Worm (Caenorhabditis elegans): ENCODE measurements around the gene znf-622.
A peak's percentile ranks its signal among the peaks of the same experiment; 100 is the strongest.

znf-622 gene

DNA sequence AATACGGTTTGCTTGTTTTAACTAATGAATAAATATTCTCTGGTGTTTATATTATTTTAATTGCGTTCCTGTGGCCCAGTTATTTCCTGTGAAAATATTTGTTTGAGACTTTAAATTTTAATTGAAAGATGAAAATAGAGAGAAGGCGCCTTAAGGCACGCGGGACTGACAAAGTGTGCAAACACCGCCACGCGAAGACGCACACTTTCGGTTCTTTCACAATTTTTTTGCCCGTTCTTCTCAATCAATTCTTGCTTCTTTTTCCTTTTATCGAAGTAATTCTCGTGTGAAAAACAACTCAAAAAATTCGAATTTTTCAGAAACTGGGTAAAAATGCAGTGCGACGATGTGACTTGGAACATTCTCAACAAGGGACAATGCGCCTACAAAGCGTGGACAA is 2.3 kb upstream of the znf-622 start, which contains the start of gene C16A3.6:
C16A3.6 (plus strand) TSS at position 84 of the 400 bp plus-strand sequence.
- TF ChIP-seq blmp-1 (tag; optimal IDR thresholded peaks at IDR 0.05; ENCODE audit: insufficient read depth) (no peak), alr-1 (tag; optimal IDR thresholded peaks at IDR 0.05) (no peak), ama-1 (optimal IDR thresholded peaks at IDR 0.05) (no peak), lin-13 (GFP tag; optimal IDR thresholded peaks at IDR 0.05) (no peak), aly-2 (tag; optimal IDR thresholded peaks at IDR 0.05) (no peak), lsy-2 (tag; optimal IDR thresholded peaks at IDR 0.05) (peak; percentile 9 to 69), peb-1 (tag; optimal IDR thresholded peaks at IDR 0.05) (no peak), unc-55 (GFP tag; optimal IDR thresholded peaks at IDR 0.05) (peak; percentile 12), mbf-1 (tag; optimal IDR thresholded peaks at IDR 0.05) (no peak), nhr-23 (tag; optimal IDR thresholded peaks at IDR 0.05) (no peak), F13H6.1 (tag; optimal IDR thresholded peaks at IDR 0.05) (peak; percentile 25), gmeb-1 (tag; optimal IDR thresholded peaks at IDR 0.05) (peak; percentile 18), nhr-129 (tag; optimal IDR thresholded peaks at IDR 0.05) (no peak), elt-1 (tag; optimal IDR thresholded peaks at IDR 0.05) (no peak), zag-1 (tag; optimal IDR thresholded peaks at IDR 0.05) (no peak), nhr-25 (tag; optimal IDR thresholded peaks at IDR 0.05) (no peak)

DNA sequence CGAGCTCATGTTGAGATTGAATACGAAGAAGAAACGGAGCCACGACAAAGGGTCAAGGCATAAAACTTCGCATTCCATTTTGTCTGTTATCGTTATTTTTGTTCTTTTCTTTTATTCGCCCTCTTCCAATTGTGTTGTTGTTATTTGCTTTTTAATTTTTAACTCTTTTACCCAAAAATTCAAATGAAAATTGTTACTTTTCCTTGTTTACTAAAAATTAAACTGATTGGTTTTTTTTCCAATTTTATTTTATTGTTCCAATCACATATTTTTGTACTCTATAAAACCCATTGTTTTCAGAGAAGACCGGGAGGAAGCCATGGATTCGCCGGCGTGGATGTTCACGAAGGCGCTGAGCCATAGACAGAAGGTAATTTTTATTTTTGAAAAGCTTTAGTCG is 962 bp upstream of the znf-622 start, which contains the start of gene C16A3.5:
C16A3.5 (plus strand) TSS at position 301 of the 400 bp plus-strand sequence.
- TF ChIP-seq lin-13 (GFP tag; optimal IDR thresholded peaks at IDR 0.05) = no peak
- no peak for TF ChIP-seq gmeb-1 (tag; optimal IDR thresholded peaks at IDR 0.05)
- TF ChIP-seq sma-3 (GFP tag; optimal IDR thresholded peaks at IDR 0.05) = no peak
- no peak for TF ChIP-seq nhr-23 (tag; optimal IDR thresholded peaks at IDR 0.05)
- no peak for TF ChIP-seq nhr-12 (tag; optimal IDR thresholded peaks at IDR 0.05)
- TF ChIP-seq skn-1 (tag; optimal IDR thresholded peaks at IDR 0.05) = no peak
- TF ChIP-seq unc-62 (GFP tag; optimal IDR thresholded peaks at IDR 0.05) = no peak
- TF ChIP-seq nhr-21 (tag; optimal IDR thresholded peaks at IDR 0.05) = no peak
- TF ChIP-seq nhr-11 (tag; optimal IDR thresholded peaks at IDR 0.05) = no peak
- no peak for TF ChIP-seq snpc-4 (tag; optimal IDR thresholded peaks at IDR 0.05)
- no peak for TF ChIP-seq C34F6.9 (tag; optimal IDR thresholded peaks at IDR 0.05)
- TF ChIP-seq nhr-10 (tag; optimal IDR thresholded peaks at IDR 0.05) = no peak

DNA sequence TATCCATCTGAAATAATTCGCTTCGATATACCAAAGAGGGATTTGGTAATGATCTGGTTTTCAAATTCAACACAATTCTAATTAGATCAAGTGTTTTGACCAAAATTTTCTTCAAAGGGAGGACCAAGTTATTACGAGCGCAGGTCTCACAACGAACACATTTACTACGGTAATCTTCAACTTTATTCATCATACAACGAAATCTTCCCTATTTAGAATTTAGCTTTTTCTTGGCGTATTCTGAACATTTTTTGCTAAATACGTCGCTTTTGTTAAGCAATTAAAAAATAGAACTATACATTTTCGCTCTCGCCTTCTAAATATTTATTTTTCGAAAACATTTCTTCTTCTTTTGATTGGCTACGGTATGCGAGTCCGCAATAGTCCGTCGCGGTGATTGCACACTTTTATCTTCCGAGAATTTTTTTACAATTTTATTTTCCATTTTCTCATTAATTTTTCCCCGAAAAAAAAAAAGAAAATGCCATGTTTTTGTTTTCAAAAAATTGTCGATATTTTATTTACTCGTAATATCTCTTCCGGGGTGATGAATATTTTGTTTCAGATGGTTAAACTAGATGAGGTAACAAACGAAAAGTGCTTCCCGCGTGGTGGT is 1.7 kb downstream of the znf-622 start, which contains the start of gene let-716:
let-716 (plus strand) TSS at position 566 of the 616 bp plus-strand sequence.
- no peak for TF ChIP-seq gmeb-1 (tag; optimal IDR thresholded peaks at IDR 0.05)
- TF ChIP-seq peb-1 (tag; optimal IDR thresholded peaks at IDR 0.05) = no peak
- TF ChIP-seq nhr-12 (tag; optimal IDR thresholded peaks at IDR 0.05) = no peak
- no peak for TF ChIP-seq nhr-10 (tag; optimal IDR thresholded peaks at IDR 0.05)
- peak; percentile 6 for TF ChIP-seq fos-1 (tag; optimal IDR thresholded peaks at IDR 0.05)
- TF ChIP-seq dmd-4 (tag; optimal IDR thresholded peaks at IDR 0.05) = no peak
- no peak for TF ChIP-seq sma-9 (GFP tag; optimal IDR thresholded peaks at IDR 0.05)
- TF ChIP-seq sma-9 (tag; optimal IDR thresholded peaks at IDR 0.05) = no peak
- no peak for TF ChIP-seq nhr-237 (tag; optimal IDR thresholded peaks at IDR 0.05)
- TF ChIP-seq R02D3.7 (tag; optimal IDR thresholded peaks at IDR 0.05) = no peak
- TF ChIP-seq alr-1 (tag; optimal IDR thresholded peaks at IDR 0.05) = no peak
- no peak for TF ChIP-seq snpc-4 (tag; optimal IDR thresholded peaks at IDR 0.05)
- no peak for TF ChIP-seq mab-5 (tag; optimal IDR thresholded peaks at IDR 0.05)
- TF ChIP-seq unc-62 (GFP tag; optimal IDR thresholded peaks at IDR 0.05) = no peak
- TF ChIP-seq nhr-23 (tag; optimal IDR thresholded peaks at IDR 0.05) = no peak
- no peak for TF ChIP-seq aly-2 (tag; optimal IDR thresholded peaks at IDR 0.05)
- no peak for TF ChIP-seq sem-4 (tag; optimal IDR thresholded peaks at IDR 0.05)
- peak; percentile 5 for TF ChIP-seq crh-2 (tag; optimal IDR thresholded peaks at IDR 0.05)
- TF ChIP-seq nhr-129 (tag; optimal IDR thresholded peaks at IDR 0.05) = no peak
- no peak for TF ChIP-seq ztf-1 (GFP tag; conservative IDR thresholded peaks at IDR 0.05)
- TF ChIP-seq lsy-2 (tag; optimal IDR thresholded peaks at IDR 0.05) = peak; percentile 85 to 97
- TF ChIP-seq blmp-1 (tag; optimal IDR thresholded peaks at IDR 0.05; ENCODE audit: insufficient read depth) = no peak
- no peak for TF ChIP-seq mdl-1 (tag; optimal IDR thresholded peaks at IDR 0.05)
- no peak for TF ChIP-seq lin-11 (tag; optimal IDR thresholded peaks at IDR 0.05)
- no peak for TF ChIP-seq C34F6.9 (tag; optimal IDR thresholded peaks at IDR 0.05)
- no peak for TF ChIP-seq nhr-25 (tag; optimal IDR thresholded peaks at IDR 0.05)
- TF ChIP-seq nhr-21 (tag; optimal IDR thresholded peaks at IDR 0.05) = peak; percentile 21
- TF ChIP-seq unc-55 (GFP tag; optimal IDR thresholded peaks at IDR 0.05) = peak; percentile 51
- TF ChIP-seq nhr-77 (tag; optimal IDR thresholded peaks at IDR 0.05) = no peak
- no peak for TF ChIP-seq zag-1 (tag; optimal IDR thresholded peaks at IDR 0.05)
- no peak for TF ChIP-seq elt-1 (tag; optimal IDR thresholded peaks at IDR 0.05)
- TF ChIP-seq ceh-82 (tag; optimal IDR thresholded peaks at IDR 0.05) = no peak

Measured in whole organism, L2 larva.